Fruit fly (Drosophila melanogaster): ENCODE data around the gene mRpL45.

mRpL45 gene

dm6 chr3R:22597344-22597954 is 20.8 kb upstream of the mRpL45 start (continued):
- TF ChIP-seq CG8281 (tag; optimal IDR thresholded peaks at IDR 0.05) (peak; percentile 10), CG7372 (GFP tag; IDR thresholded peaks at IDR 0.05) (0 out of 2 replicates have a peak, but pooled peaks have one; percentile 37), tup (GFP tag; optimal IDR thresholded peaks at IDR 0.05) (no peak), Atf3 (GFP tag; optimal IDR thresholded peaks at IDR 0.05) (peak; percentile 29), tio (GFP tag; optimal IDR thresholded peaks at IDR 0.05) (no peak), CG6683 (GFP tag; optimal IDR thresholded peaks at IDR 0.05) (peak; percentile 27), Scr (GFP tag; IDR thresholded peaks at IDR 0.05; ENCODE audit: partially characterized antibody) (no peak), cato (GFP tag; optimal IDR thresholded peaks at IDR 0.05; ENCODE audit: borderline replicate concordance) (peak; percentile 45), Ptx1 (GFP tag; IDR thresholded peaks at IDR 0.05) (peak; percentile 82), org-1 (GFP tag; optimal IDR thresholded peaks at IDR 0.05) (peak; percentile 53), so (GFP tag; IDR thresholded peaks at IDR 0.05) (peak; percentile 75; the same call in 2 of the 3 replicates), Awh (GFP tag; IDR thresholded peaks at IDR 0.05) (peak; percentile 86), klu (GFP tag; IDR thresholded peaks at IDR 0.05) (peak; percentile 47; the same call in 1 of the 2 replicates), hb (GFP tag; IDR thresholded peaks at IDR 0.05; ENCODE audit: partially characterized antibody) (no peak), CG15011 (GFP tag; optimal IDR thresholded peaks at IDR 0.05) (no peak), slbo (GFP tag; IDR thresholded peaks at IDR 0.05) (peak; percentile 71), CG10267 (tag; optimal IDR thresholded peaks at IDR 0.05) (no peak), ind (GFP tag; optimal IDR thresholded peaks at IDR 0.05) (peak; percentile 67), ro (GFP tag; IDR thresholded peaks at IDR 0.05) (peak; percentile 31; the same call in 1 of the 2 replicates), HLHmδ (GFP tag; optimal IDR thresholded peaks at IDR 0.05) (no peak), TFAM (GFP tag; optimal IDR thresholded peaks at IDR 0.05) (no peak), Optix (GFP tag; IDR thresholded peaks at IDR 0.05) (peak; percentile 63; the same call in 2 of the 3 replicates), Hmx (GFP tag; optimal IDR thresholded peaks at IDR 0.05) (no peak), ase (GFP tag; IDR thresholded peaks at IDR 0.05) (peak; percentile 65; the same call in 1 of the 3 replicates), nom (GFP tag; optimal IDR thresholded peaks at IDR 0.05) (no peak), C15 (GFP tag; IDR thresholded peaks at IDR 0.05) (no peak), pb (GFP tag; optimal IDR thresholded peaks at IDR 0.05) (peak; percentile 53), lab (GFP tag; optimal IDR thresholded peaks at IDR 0.05) (peak; percentile 72), bowl (GFP tag; IDR thresholded peaks at IDR 0.05) (0 out of 2 replicates have a peak, but pooled peaks have one; percentile 10), corto (GFP tag; optimal IDR thresholded peaks at IDR 0.05) (no peak), CG6654 (GFP tag; optimal IDR thresholded peaks at IDR 0.05) (no peak), CG3065 (GFP tag; optimal IDR thresholded peaks at IDR 0.05) (peak; percentile 3), HLH3B (GFP tag; IDR thresholded peaks at IDR 0.05) (peak; percentile 85), caup (GFP tag; optimal IDR thresholded peaks at IDR 0.05; ENCODE audit: severe bottlenecking) (peak; percentile 16), CG15073 (GFP tag; optimal IDR thresholded peaks at IDR 0.05) (no peak), tgo (GFP tag; IDR thresholded peaks at IDR 0.05) (peak; percentile 77), stc (GFP tag; IDR thresholded peaks at IDR 0.05) (peak; percentile 82), Hmr (GFP tag; optimal IDR thresholded peaks at IDR 0.05) (peak; percentile 23), CG32767 (GFP tag; IDR thresholded peaks at IDR 0.05) (peak; percentile 35; the same call in 1 of the 2 replicates), lov (optimal IDR thresholded peaks at IDR 0.05) (no peak), lov (GFP tag; IDR thresholded peaks at IDR 0.05) (peak; percentile 81), CG7357 (GFP tag; IDR thresholded peaks at IDR 0.05) (peak; percentile 34; the same call in 1 of the 3 replicates), luna (GFP tag; optimal IDR thresholded peaks at IDR 0.05) (no peak), crc (GFP tag; optimal IDR thresholded peaks at IDR 0.05) (peak; percentile 61), Dref (GFP tag; IDR thresholded peaks at IDR 0.05) (no peak), dysf (GFP tag; IDR thresholded peaks at IDR 0.05) (peak; percentile 81), chinmo (GFP tag; IDR thresholded peaks at IDR 0.05; ENCODE audit: partially characterized antibody) (no peak), dmrt11E (tag; optimal IDR thresholded peaks at IDR 0.05) (peak; percentile 71), Dek (tag; optimal IDR thresholded peaks at IDR 0.05) (peak; percentile 11)
